Fruit fly (Drosophila melanogaster): ENCODE data around the gene ScsbetaA.
A peak's percentile ranks its signal among the peaks of the same experiment; 100 is the strongest.

The ScsbetaA gene

dm6 chr3R:8962860-8963755 is 24.6 kb downstream of the ScsbetaA start, which contains the start of gene ich:
Gene ich, minus strand, starts transcription at chr3R:8963037.
- no peak for TF ChIP-seq D1 (tag; optimal IDR thresholded peaks at IDR 0.05)
- 0 out of 3 replicates have a peak, but pooled peaks have one; percentile 31 for TF ChIP-seq fd96Ca (GFP tag; IDR thresholded peaks at IDR 0.05)
- peak; percentile 4 for TF ChIP-seq EcR (GFP tag; optimal IDR thresholded peaks at IDR 0.05)

dm6 chr3R:8963756-8964342 is 25.3 kb downstream of the ScsbetaA start:
- TF ChIP-seq CG8301 (tag; optimal IDR thresholded peaks at IDR 0.05): no peak
- TF ChIP-seq CG15710 (tag; optimal IDR thresholded peaks at IDR 0.05): no peak
- no peak for TF ChIP-seq rn (GFP tag; IDR thresholded peaks at IDR 0.05)
- no peak for TF ChIP-seq CG17806 (tag; optimal IDR thresholded peaks at IDR 0.05)
- no peak for TF ChIP-seq CG4496 (GFP tag; IDR thresholded peaks at IDR 0.05)
- TF ChIP-seq gl (tag; optimal IDR thresholded peaks at IDR 0.05): no peak
- no peak for TF ChIP-seq D1 (tag; optimal IDR thresholded peaks at IDR 0.05)
- no peak for TF ChIP-seq CG12605 (GFP tag; IDR thresholded peaks at IDR 0.05)
- TF ChIP-seq Ets98B (GFP tag; IDR thresholded peaks at IDR 0.05): peak; percentile 61
- TF ChIP-seq Pif1B (GFP tag; optimal IDR thresholded peaks at IDR 0.05): peak; percentile 10
- peak; percentile 36; the same call in 1 of the 3 replicates for TF ChIP-seq fd96Ca (GFP tag; IDR thresholded peaks at IDR 0.05)
- TF ChIP-seq CG32121 (GFP tag; IDR thresholded peaks at IDR 0.05): peak; percentile 25; the same call in 1 of the 2 replicates

- TF ChIP-seq CG9948 (tag; optimal IDR thresholded peaks at IDR 0.05): no peak
- no peak for TF ChIP-seq Snoo (tag; optimal IDR thresholded peaks at IDR 0.05)
- TF ChIP-seq CG32121 (GFP tag; IDR thresholded peaks at IDR 0.05): no peak
- TF ChIP-seq Pif1B (GFP tag; optimal IDR thresholded peaks at IDR 0.05): no peak
- no peak for TF ChIP-seq CG15710 (tag; optimal IDR thresholded peaks at IDR 0.05)
- TF ChIP-seq D1 (tag; optimal IDR thresholded peaks at IDR 0.05): no peak
- no peak for TF ChIP-seq CG34367 (tag; optimal IDR thresholded peaks at IDR 0.05)
- TF ChIP-seq EcR (GFP tag; optimal IDR thresholded peaks at IDR 0.05): no peak
- no peak for TF ChIP-seq gl (tag; optimal IDR thresholded peaks at IDR 0.05)
- TF ChIP-seq rn (GFP tag; IDR thresholded peaks at IDR 0.05): no peak
- TF ChIP-seq Ets98B (GFP tag; IDR thresholded peaks at IDR 0.05): no peak
- TF ChIP-seq CG14655 (GFP tag; optimal IDR thresholded peaks at IDR 0.05): no peak
- TF ChIP-seq CG13204 (GFP tag; optimal IDR thresholded peaks at IDR 0.05): no peak
- no peak for TF ChIP-seq CG8159 (tag; optimal IDR thresholded peaks at IDR 0.05)
- TF ChIP-seq CG4496 (GFP tag; IDR thresholded peaks at IDR 0.05): no peak
- TF ChIP-seq fd96Ca (GFP tag; IDR thresholded peaks at IDR 0.05): no peak
- no peak for TF ChIP-seq Pif1A (GFP tag; optimal IDR thresholded peaks at IDR 0.05)
Measured at dm6 chr3R:8965546-8965945, 27.0 kb downstream of the ScsbetaA start.

- TF ChIP-seq CG4496 (GFP tag; IDR thresholded peaks at IDR 0.05) (peak; percentile 22; the same call in 2 of the 3 replicates), CG32121 (GFP tag; IDR thresholded peaks at IDR 0.05) (peak; percentile 46; the same call in 1 of the 2 replicates), CG8301 (tag; optimal IDR thresholded peaks at IDR 0.05) (peak; percentile 43), CG17806 (tag; optimal IDR thresholded peaks at IDR 0.05) (no peak), Snoo (tag; optimal IDR thresholded peaks at IDR 0.05) (no peak)
Measured at dm6 chr3R:8966598-8966997, 28.1 kb downstream of the ScsbetaA start.

dm6 chr3R:8968837-8969236 is 30.3 kb downstream of the ScsbetaA start:
- TF ChIP-seq CG4496 (GFP tag; IDR thresholded peaks at IDR 0.05): no peak
- TF ChIP-seq fd96Ca (GFP tag; IDR thresholded peaks at IDR 0.05): no peak
- TF ChIP-seq CG8301 (tag; optimal IDR thresholded peaks at IDR 0.05): peak; percentile 18
- peak; percentile 38 for TF ChIP-seq Pif1A (GFP tag; optimal IDR thresholded peaks at IDR 0.05)
- peak; percentile 20 for TF ChIP-seq CG14655 (GFP tag; optimal IDR thresholded peaks at IDR 0.05)
- TF ChIP-seq gl (tag; optimal IDR thresholded peaks at IDR 0.05): no peak
- peak; percentile 65 for TF ChIP-seq CG8159 (tag; optimal IDR thresholded peaks at IDR 0.05)
- no peak for TF ChIP-seq D1 (tag; optimal IDR thresholded peaks at IDR 0.05)
- TF ChIP-seq CG32121 (GFP tag; IDR thresholded peaks at IDR 0.05): no peak
- peak; percentile 19 for TF ChIP-seq CG17806 (tag; optimal IDR thresholded peaks at IDR 0.05)
- TF ChIP-seq CG10348 (GFP tag; IDR thresholded peaks at IDR 0.05): no peak
- peak; percentile 3 for TF ChIP-seq CG34367 (tag; optimal IDR thresholded peaks at IDR 0.05)
- TF ChIP-seq CG13204 (GFP tag; optimal IDR thresholded peaks at IDR 0.05): no peak
- TF ChIP-seq rn (GFP tag; IDR thresholded peaks at IDR 0.05): no peak
- TF ChIP-seq CG12605 (GFP tag; IDR thresholded peaks at IDR 0.05): no peak
- peak; percentile 38 for TF ChIP-seq Snoo (tag; optimal IDR thresholded peaks at IDR 0.05)
- TF ChIP-seq Ets98B (GFP tag; IDR thresholded peaks at IDR 0.05): no peak
- peak; percentile 51 for TF ChIP-seq CG9948 (tag; optimal IDR thresholded peaks at IDR 0.05)
- TF ChIP-seq Pif1B (GFP tag; optimal IDR thresholded peaks at IDR 0.05): peak; percentile 22
- no peak for TF ChIP-seq EcR (GFP tag; optimal IDR thresholded peaks at IDR 0.05)
- peak; percentile 37 for TF ChIP-seq CG15710 (tag; optimal IDR thresholded peaks at IDR 0.05)
